Worm (Caenorhabditis elegans): Measurements from ENCODE around the gene irld-51.

The irld-51 gene

DNA sequence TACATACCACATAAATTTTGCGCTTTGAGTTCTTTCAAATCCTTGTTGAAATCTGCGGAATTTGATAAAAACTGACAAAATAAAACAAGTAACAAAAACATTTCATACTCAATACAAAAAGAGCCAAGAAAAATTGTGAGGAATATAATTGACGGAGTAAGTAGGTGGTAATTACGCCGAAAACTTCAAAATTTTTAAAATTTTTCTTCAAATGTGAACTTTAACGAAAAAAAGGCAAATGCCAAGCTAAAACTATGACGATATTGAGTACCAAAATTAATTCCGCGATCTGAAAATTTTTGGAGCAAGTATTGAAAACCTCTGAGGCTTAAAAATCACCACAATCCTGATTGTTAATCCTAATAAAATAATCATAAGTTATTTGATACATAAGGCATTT, at the start of gene irld-51:
TSS of gene irld-51 (minus strand) at position 101 of the 400 bp plus-strand sequence.
- no peak for TF ChIP-seq snpc-4 (tag; optimal IDR thresholded peaks at IDR 0.05)
- TF ChIP-seq mep-1 (tag; optimal IDR thresholded peaks at IDR 0.05), result no peak
- TF ChIP-seq ets-5 (GFP tag; IDR thresholded peaks at IDR 0.05), result no peak
- no peak for TF ChIP-seq fkh-10 (GFP tag; optimal IDR thresholded peaks at IDR 0.05)

DNA sequence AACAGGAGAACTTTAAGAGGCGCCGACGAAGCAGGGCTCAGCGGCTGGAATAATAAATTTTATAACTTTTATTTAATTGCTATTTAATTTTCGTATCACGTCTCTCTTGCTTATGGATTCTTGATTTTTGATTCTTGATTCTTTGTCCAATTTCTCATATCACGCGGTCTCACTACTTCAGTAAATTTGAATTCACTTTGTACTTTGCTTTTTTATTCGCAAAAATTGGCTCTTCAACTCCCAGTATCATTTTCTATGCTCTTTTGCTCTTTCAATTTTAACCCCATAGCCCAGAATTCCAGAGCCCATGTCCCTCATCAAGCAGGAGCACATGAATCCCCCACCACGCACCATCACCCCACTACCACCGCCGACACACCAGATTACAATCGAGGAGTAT, 49.7 kb upstream of the irld-51 start, which contains the start of gene lido-10:
TSS of gene lido-10 (plus strand) at position 301 of the 400 bp plus-strand sequence.
- no peak for TF ChIP-seq ets-5 (GFP tag; IDR thresholded peaks at IDR 0.05)
- no peak for TF ChIP-seq ceh-88 (GFP tag; IDR thresholded peaks at IDR 0.05)

- TF ChIP-seq snpc-4 (tag; optimal IDR thresholded peaks at IDR 0.05), result no peak
- no peak for TF ChIP-seq rnt-1 (tag; optimal IDR thresholded peaks at IDR 0.05)
- TF ChIP-seq nhr-84 (tag; optimal IDR thresholded peaks at IDR 0.05), result no peak
- no peak for TF ChIP-seq nhr-20 (tag; optimal IDR thresholded peaks at IDR 0.05)
- TF ChIP-seq vab-15 (tag; optimal IDR thresholded peaks at IDR 0.05), result no peak
- TF ChIP-seq egl-13 (tag; optimal IDR thresholded peaks at IDR 0.05), result no peak
- no peak for TF ChIP-seq sup-37 (GFP tag; optimal IDR thresholded peaks at IDR 0.05)
Measured at ce11 chrII:3000535-3001264, 48.2 kb upstream of the irld-51 start, which contains the start of gene lido-9. Gene lido-9 (plus strand): TSS chrII:3000768.

DNA sequence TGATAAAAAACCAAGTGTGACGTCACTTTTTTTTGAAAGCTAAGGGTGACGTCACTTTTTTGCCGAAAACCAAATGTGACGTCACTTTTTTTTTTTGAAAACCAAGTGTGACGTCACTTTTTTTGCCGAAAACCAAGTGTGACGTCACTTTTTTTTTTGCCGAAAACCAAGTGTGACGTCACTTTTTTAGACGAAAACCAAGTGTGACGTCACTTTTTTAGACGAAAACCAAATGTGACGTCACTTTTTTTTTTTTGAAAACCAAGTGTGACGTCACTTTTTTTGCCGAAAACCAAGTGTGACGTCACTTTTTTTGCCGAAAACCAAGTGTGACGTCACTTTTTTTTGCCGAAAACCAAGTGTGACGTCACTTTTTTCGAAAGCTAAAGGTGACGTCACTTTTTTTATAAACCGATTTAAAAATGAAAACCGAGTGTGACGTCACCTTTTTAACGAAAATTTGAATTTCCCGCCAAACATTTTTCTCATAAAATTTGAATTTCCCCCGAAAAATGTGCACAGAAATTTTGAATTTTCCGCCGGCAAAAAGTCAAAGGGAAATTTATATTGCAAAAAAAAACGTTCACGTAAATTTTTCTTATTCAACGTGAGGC, 45.4 kb upstream of the irld-51 start:
- TF ChIP-seq mep-1 (tag; optimal IDR thresholded peaks at IDR 0.05) (no peak), aly-2 (tag; optimal IDR thresholded peaks at IDR 0.05) (no peak), nhr-76 (tag; optimal IDR thresholded peaks at IDR 0.05) (no peak), unc-86 (tag; optimal IDR thresholded peaks at IDR 0.05) (no peak), aha-1 (tag; optimal IDR thresholded peaks at IDR 0.05) (no peak), sox-4 (tag; optimal IDR thresholded peaks at IDR 0.05) (no peak), unc-62 (GFP tag; optimal IDR thresholded peaks at IDR 0.05) (no peak), fkh-10 (GFP tag; optimal IDR thresholded peaks at IDR 0.05) (no peak)

- TF ChIP-seq pqm-1 (tag; optimal IDR thresholded peaks at IDR 0.05), result no peak
- TF ChIP-seq nhr-28 (tag; optimal IDR thresholded peaks at IDR 0.05), result no peak
- no peak for TF ChIP-seq nhr-90 (tag; optimal IDR thresholded peaks at IDR 0.05; ENCODE audit: poor library complexity)
- no peak for TF ChIP-seq fos-1 (tag; optimal IDR thresholded peaks at IDR 0.05)
- TF ChIP-seq lin-15B (tag; optimal IDR thresholded peaks at IDR 0.05), result no peak
- TF ChIP-seq egl-27 (tag; optimal IDR thresholded peaks at IDR 0.05), result no peak
- no peak for TF ChIP-seq nhr-47 (tag; optimal IDR thresholded peaks at IDR 0.05)
- TF ChIP-seq dpl-1 (GFP tag; optimal IDR thresholded peaks at IDR 0.05), result no peak
- TF ChIP-seq lin-13 (GFP tag; optimal IDR thresholded peaks at IDR 0.05), result no peak
- TF ChIP-seq pax-3 (tag; optimal IDR thresholded peaks at IDR 0.05), result no peak
- no peak for TF ChIP-seq blmp-1 (tag; optimal IDR thresholded peaks at IDR 0.05)
- no peak for TF ChIP-seq isw-1 (GFP tag; IDR thresholded peaks at IDR 0.05)
- TF ChIP-seq ceh-88 (GFP tag; IDR thresholded peaks at IDR 0.05), result no peak
- no peak for TF ChIP-seq snu-23 (GFP tag; optimal IDR thresholded peaks at IDR 0.05)
- no peak for TF ChIP-seq nhr-20 (tag; optimal IDR thresholded peaks at IDR 0.05)
- no peak for TF ChIP-seq alr-1 (tag; optimal IDR thresholded peaks at IDR 0.05; ENCODE audit: borderline replicate concordance)
- TF ChIP-seq Y116A8C.19 (tag; optimal IDR thresholded peaks at IDR 0.05; ENCODE audit: borderline replicate concordance), result no peak
- no peak for TF ChIP-seq nhr-237 (tag; optimal IDR thresholded peaks at IDR 0.05)
- TF ChIP-seq nhr-76 (tag; optimal IDR thresholded peaks at IDR 0.05), result no peak
- TF ChIP-seq elt-3 (tag; optimal IDR thresholded peaks at IDR 0.05), result no peak
Measured at ce11 chrII:2996721-2997120, 44.2 kb upstream of the irld-51 start, which contains the start of gene lido-8. Gene lido-8 (plus strand): TSS chrII:2997021.

Data from whole organism, L1 larva.